Fruit fly (Drosophila melanogaster) whole organism, embryonic: ENCODE data around the gene tinc.
A peak's percentile ranks its signal among the peaks of the same experiment; 100 is the strongest.

Source experiments
- Adf1 ChIP-seq: fragments of 200-800 bp; sonication (Bioruptor generic); IDR thresholded peaks from 2 replicates; pipeline ENCODE4 v1.3.6; 2022; ENCODE audit warnings: missing biosample characterization, missing genetic modification characterization
- CG11695 ChIP-seq: fragments of 200-800 bp; sonication (Bioruptor generic); IDR thresholded peaks from 3 replicates; pipeline ENCODE4 v1.3.6; 2022; ENCODE audit warnings: missing biosample characterization, missing genetic modification characterization
- CG13624 ChIP-seq: fragments of 200-800 bp; sonication (Bioruptor generic); optimal IDR thresholded peaks from 2 replicates; lab custom pipeline; 2016; ENCODE audit warnings: missing biosample characterization, missing genetic modification characterization
- CG14050 ChIP-seq: fragments of 200-800 bp; sonication (Bioruptor generic); IDR thresholded peaks from 3 replicates; pipeline ENCODE4 v1.3.6; 2022; ENCODE audit warnings: missing biosample characterization, missing genetic modification characterization
- CG14667 ChIP-seq: fragments of 200-800 bp; sonication (Bioruptor generic); IDR thresholded peaks from 2 replicates; pipeline ENCODE4 v1.3.6; 2022; ENCODE audit warnings: missing biosample characterization, missing genetic modification characterization
- CG14860 ChIP-seq: fragments of 200-800 bp; sonication (Bioruptor generic); IDR thresholded peaks from 3 replicates; pipeline ENCODE4 v1.3.6; 2022; ENCODE audit warnings: missing biosample characterization, missing genetic modification characterization; ENCODE audit not compliant: partially characterized antibody
- CG14965 ChIP-seq: fragments of 200-800 bp; sonication (Bioruptor generic); optimal IDR thresholded peaks from 2 replicates; lab custom pipeline; 2016; ENCODE audit warnings: missing biosample characterization, missing genetic modification characterization, borderline replicate concordance
- CG17385 ChIP-seq: fragments of 200-800 bp; sonication (Bioruptor generic); optimal IDR thresholded peaks from 3 replicates; lab custom pipeline; 2018; ENCODE audit warnings: missing biosample characterization, mild to moderate bottlenecking, missing genetic modification characterization
- CG3065 ChIP-seq: fragments of 200-800 bp; sonication (Bioruptor generic); optimal IDR thresholded peaks from 2 replicates; lab custom pipeline; 2016; ENCODE audit warnings: missing biosample characterization, missing genetic modification characterization
- CG3281 ChIP-seq: fragments of 200-800 bp; sonication (Bioruptor generic); optimal IDR thresholded peaks from 3 replicates; lab custom pipeline; 2017; ENCODE audit warnings: missing biosample characterization, mild to moderate bottlenecking, missing genetic modification characterization
- CG4707 ChIP-seq: fragments of 200-800 bp; sonication (Bioruptor generic); optimal IDR thresholded peaks from 2 replicates; lab custom pipeline; 2018; ENCODE audit warnings: missing biosample characterization, mild to moderate bottlenecking, missing genetic modification characterization, moderate library complexity
- CG6854 ChIP-seq: fragments of 200-800 bp; sonication (Bioruptor generic); optimal IDR thresholded peaks from 3 replicates; lab custom pipeline; 2017; ENCODE audit warnings: missing biosample characterization, mild to moderate bottlenecking, missing genetic modification characterization
- CG7357 ChIP-seq: fragments of 200-800 bp; sonication (Bioruptor generic); IDR thresholded peaks from 3 replicates; pipeline ENCODE4 v1.3.6; 2022; ENCODE audit warnings: missing biosample characterization, missing genetic modification characterization
- CG7745 ChIP-seq: fragments of 200-800 bp; sonication (Bioruptor generic); optimal IDR thresholded peaks from 2 replicates; lab custom pipeline; 2018; ENCODE audit warnings: missing biosample characterization, mild to moderate bottlenecking, missing genetic modification characterization, moderate library complexity
- CG8765 ChIP-seq: fragments of 200-800 bp; sonication (Bioruptor generic); IDR thresholded peaks from 2 replicates; pipeline ENCODE4 v1.3.6; 2022; ENCODE audit warnings: missing biosample characterization, missing genetic modification characterization
- CG9437 ChIP-seq: fragments of 200-800 bp; sonication (Bioruptor generic); optimal IDR thresholded peaks from 2 replicates; lab custom pipeline; 2018; ENCODE audit warnings: missing biosample characterization, mild to moderate bottlenecking, missing genetic modification characterization
- CG9817 ChIP-seq: fragments of 200-800 bp; sonication (Bioruptor generic); optimal IDR thresholded peaks from 2 replicates; lab custom pipeline; 2018; ENCODE audit warnings: missing biosample characterization, mild to moderate bottlenecking, missing genetic modification characterization, moderate library complexity
- CG9932 ChIP-seq: fragments of 200-800 bp; sonication (Bioruptor generic); IDR thresholded peaks from 2 replicates; pipeline ENCODE4 v1.3.6; 2022; ENCODE audit warnings: missing biosample characterization, missing genetic modification characterization
- Dad ChIP-seq: fragments of 200-800 bp; sonication (Bioruptor generic); optimal IDR thresholded peaks from 3 replicates; lab custom pipeline; 2016; ENCODE audit warnings: missing biosample characterization, missing genetic modification characterization
- Dbx ChIP-seq: fragments of 200-800 bp; sonication (Bioruptor generic); IDR thresholded peaks from 3 replicates; pipeline ENCODE4 v1.3.6; 2022; ENCODE audit warnings: missing biosample characterization, missing genetic modification characterization
- HLHmδ ChIP-seq: fragments of 200-800 bp; sonication (Bioruptor generic); optimal IDR thresholded peaks from 2 replicates; lab custom pipeline; 2018; ENCODE audit warnings: missing biosample characterization, mild to moderate bottlenecking, missing genetic modification characterization, moderate library complexity
- Hand ChIP-seq: fragments of 200-800 bp; sonication (Bioruptor generic); optimal IDR thresholded peaks from 2 replicates; lab custom pipeline; 2017; ENCODE audit warnings: mild to moderate bottlenecking, missing biosample characterization, missing genetic modification reagents, missing genetic modification characterization
- Hey ChIP-seq: fragments of 200-800 bp; sonication (Bioruptor generic); optimal IDR thresholded peaks from 3 replicates; lab custom pipeline; 2018; ENCODE audit warnings: missing biosample characterization, mild to moderate bottlenecking, missing genetic modification characterization
- Jarid2 ChIP-seq: fragments of 200-800 bp; sonication (Bioruptor generic); optimal IDR thresholded peaks from 3 replicates; lab custom pipeline; 2017; ENCODE audit warnings: mild to moderate bottlenecking, missing biosample characterization, missing genetic modification reagents, missing genetic modification characterization
- NC2β ChIP-seq: fragments of 200-800 bp; sonication (Bioruptor generic); optimal IDR thresholded peaks from 2 replicates; lab custom pipeline; 2016; ENCODE audit warnings: missing biosample characterization, missing genetic modification characterization
- NFAT ChIP-seq: fragments of 200-800 bp; sonication (Bioruptor generic); IDR thresholded peaks from 2 replicates; pipeline ENCODE4 v1.3.6; 2022; ENCODE audit warnings: missing biosample characterization, missing genetic modification characterization
- Sox100B ChIP-seq: fragments of 200-800 bp; sonication (Bioruptor generic); optimal IDR thresholded peaks from 3 replicates; lab custom pipeline; 2018; ENCODE audit warnings: missing biosample characterization, mild to moderate bottlenecking, missing genetic modification characterization
- Trl ChIP-seq, 3 experiments: fragments of >200 bp in 2 of 3; fragments of 200-800 bp in 1 of 3; sonication (Bioruptor generic) in 1 of 3; optimal IDR thresholded peaks; 2 replicates in 1 of 3; 3 replicates in 2 of 3; lab custom pipeline; 2016 to 2017; ENCODE audit warnings: missing biosample characterization in 1 of 3, missing genetic modification characterization in 1 of 3
- ash1 ChIP-seq: fragments of 200-800 bp; sonication (Bioruptor generic); optimal IDR thresholded peaks from 2 replicates; lab custom pipeline; 2018; ENCODE audit warnings: missing biosample characterization, mild to moderate bottlenecking, missing genetic modification characterization
- ci ChIP-seq: fragments of 200-800 bp; sonication (Bioruptor generic); IDR thresholded peaks from 3 replicates; pipeline ENCODE4 v1.3.6; 2022; ENCODE audit warnings: missing biosample characterization, missing genetic modification characterization
- crp ChIP-seq, 2 experiments: fragments of 200-800 bp; sonication (Bioruptor generic); optimal IDR thresholded peaks; 2 replicates in 1 of 2; 3 replicates in 1 of 2; lab custom pipeline; 2017; ENCODE audit warnings: missing biosample characterization in 2 of 2, missing genetic modification characterization in 2 of 2, mild to moderate bottlenecking in 1 of 2, moderate library complexity in 1 of 2
- da ChIP-seq: fragments of 200-800 bp; sonication (Bioruptor generic); optimal IDR thresholded peaks from 2 replicates; lab custom pipeline; 2016; ENCODE audit warnings: missing biosample characterization, missing genetic modification characterization
- disco-r ChIP-seq: fragments of 200-800 bp; sonication (Bioruptor generic); optimal IDR thresholded peaks from 2 replicates; lab custom pipeline; 2016; ENCODE audit warnings: missing biosample characterization, missing genetic modification characterization
- esg ChIP-seq: fragments of 200-800 bp; sonication (Bioruptor generic); conservative IDR thresholded peaks from 2 replicates; pipeline ENCODE4 v1.3.6; 2022; ENCODE audit warnings: missing biosample characterization, missing genetic modification characterization
- gcm ChIP-seq: fragments of 200-800 bp; sonication (Bioruptor generic); optimal IDR thresholded peaks from 2 replicates; lab custom pipeline; 2019; ENCODE audit warnings: missing biosample characterization, mild to moderate bottlenecking, missing genetic modification characterization, moderate library complexity
- gfzf ChIP-seq: fragments of 200-800 bp; sonication (Bioruptor generic); optimal IDR thresholded peaks from 2 replicates; lab custom pipeline; 2016; ENCODE audit warnings: missing biosample characterization, mild to moderate bottlenecking, missing genetic modification characterization, moderate library complexity
- hb ChIP-seq: fragments of 200-800 bp; sonication (Bioruptor generic); IDR thresholded peaks from 3 replicates; pipeline ENCODE4 v1.3.6; 2022; ENCODE audit warnings: missing biosample characterization, missing genetic modification characterization; ENCODE audit not compliant: partially characterized antibody
- jumu ChIP-seq: fragments of 200-800 bp; sonication (Bioruptor generic); optimal IDR thresholded peaks from 3 replicates; lab custom pipeline; 2016; ENCODE audit warnings: missing biosample characterization, missing genetic modification characterization
- kah ChIP-seq: fragments of 200-800 bp; sonication (Bioruptor generic); optimal IDR thresholded peaks from 2 replicates; lab custom pipeline; 2018; ENCODE audit warnings: missing biosample characterization, mild to moderate bottlenecking, missing genetic modification characterization
- lab ChIP-seq: fragments of 200-800 bp; sonication (Bioruptor generic); optimal IDR thresholded peaks from 3 replicates; lab custom pipeline; 2017; ENCODE audit warnings: missing biosample characterization, missing genetic modification characterization, mild to moderate bottlenecking, moderate library complexity, missing genetic modification reagents
- lmd ChIP-seq: fragments of 200-800 bp; sonication (Bioruptor generic); IDR thresholded peaks from 2 replicates; pipeline ENCODE4 v1.3.6; 2022; ENCODE audit warnings: missing biosample characterization, missing genetic modification characterization
- mam ChIP-seq: fragments of 200-800 bp; sonication (Bioruptor generic); optimal IDR thresholded peaks from 3 replicates; lab custom pipeline; 2016; ENCODE audit warnings: missing biosample characterization, missing genetic modification characterization
- nau ChIP-seq: fragments of 200-800 bp; sonication (Bioruptor generic); optimal IDR thresholded peaks from 3 replicates; lab custom pipeline; 2017; ENCODE audit warnings: missing biosample characterization, mild to moderate bottlenecking, missing genetic modification characterization, missing genetic modification reagents
- pho ChIP-seq: fragments of 200-800 bp; sonication (Bioruptor generic); optimal IDR thresholded peaks from 2 replicates; lab custom pipeline; 2016; ENCODE audit warnings: missing biosample characterization, missing genetic modification characterization
- pum ChIP-seq: fragments of 200-800 bp; sonication (Bioruptor generic); optimal IDR thresholded peaks from 2 replicates; lab custom pipeline; 2016; ENCODE audit warnings: missing biosample characterization, missing genetic modification characterization
- sob ChIP-seq: fragments of 200-800 bp; sonication (Bioruptor generic); IDR thresholded peaks from 2 replicates; pipeline ENCODE4 v1.3.6; 2022; ENCODE audit warnings: missing biosample characterization, missing genetic modification characterization
- tgo ChIP-seq: fragments of 200-800 bp; sonication (Bioruptor generic); IDR thresholded peaks from 3 replicates; pipeline ENCODE4 v1.3.6; 2022; ENCODE audit warnings: missing biosample characterization, missing genetic modification characterization
- tll ChIP-seq, 2 experiments: fragments of 200-800 bp in 1 of 2; fragments of >200 bp in 1 of 2; sonication (Bioruptor generic) in 1 of 2; optimal IDR thresholded peaks; 2 replicates each; lab custom pipeline; 2017 to 2019; ENCODE audit warnings: missing biosample characterization in 2 of 2, missing genetic modification characterization in 2 of 2, mild to moderate bottlenecking in 1 of 2, moderate library complexity in 1 of 2
- toy ChIP-seq: fragments of 200-800 bp; sonication (Bioruptor generic); IDR thresholded peaks from 2 replicates; pipeline ENCODE4 v1.3.6; 2022; ENCODE audit warnings: missing biosample characterization, missing genetic modification characterization
- tx ChIP-seq: fragments of 200-800 bp; sonication (Bioruptor generic); optimal IDR thresholded peaks from 2 replicates; lab custom pipeline; 2016; ENCODE audit warnings: missing biosample characterization, missing genetic modification characterization

The tinc gene

dm6 chr3R:17849178-17849577, 37.8 kb downstream of the tinc start (continued):
- TF ChIP-seq gcm (GFP tag; lab: Kevin White, UChicago) (no peak), CG11695 (0 out of 3 replicates have a peak, but pooled peaks have one; percentile 31), ash1 (GFP tag; lab: Kevin White, UChicago) (no peak), Sox100B (GFP tag; lab: Kevin White, UChicago) (no peak), Dbx (GFP tag; lab: Robert Waterston, UW) (no peak), toy (GFP tag; lab: Robert Waterston, UW) (no peak), Hand (GFP tag; lab: Kevin White, UChicago) (no peak), Jarid2 (no peak), CG14965 (GFP tag; lab: Kevin White, UChicago) (no peak), CG6854 (GFP tag; lab: Kevin White, UChicago) (no peak), nau (GFP tag; lab: Kevin White, UChicago) (no peak), Trl (optimal IDR thresholded peaks at IDR 0.05; lab: Kevin White, UChicago) (no peak), Trl (GFP tag; optimal IDR thresholded peaks at IDR 0.05; lab: Kevin White, UChicago) (no peak), crp (GFP tag; optimal IDR thresholded peaks at IDR 0.05; lab: Kevin White, UChicago) (no peak), NFAT (GFP tag; lab: Robert Waterston, UW) (no peak), CG17385 (GFP tag; lab: Kevin White, UChicago) (peak; percentile 3), disco-r (no peak), kah (GFP tag; lab: Kevin White, UChicago) (no peak), Dad (GFP tag; lab: Kevin White, UChicago) (no peak), NC2β (no peak), sob (GFP tag; lab: Robert Waterston, UW) (no peak), CG3281 (GFP tag; lab: Kevin White, UChicago) (no peak), ci (GFP tag; lab: Robert Waterston, UW) (0 out of 3 replicates have a peak, but pooled peaks have one; percentile 22), pho (GFP tag; lab: Kevin White, UChicago) (no peak), CG14860 (GFP tag; lab: Robert Waterston, UW) (no peak), CG14667 (GFP tag; lab: Robert Waterston, UW) (no peak), lab (peak; percentile 30), lmd (GFP tag; lab: Robert Waterston, UW) (no peak; the same call in 1 of the 2 replicates), tx (GFP tag; lab: Kevin White, UChicago) (no peak), pum (GFP tag; lab: Kevin White, UChicago) (no peak), CG4707 (GFP tag; lab: Kevin White, UChicago) (no peak), CG9932 (0 out of 2 replicates have a peak, but pooled peaks have one; percentile 22), tgo (GFP tag; lab: Robert Waterston, UW) (peak; percentile 26; the same call in 1 of the 3 replicates), gfzf (GFP tag; lab: Kevin White, UChicago) (no peak), da (GFP tag; lab: Kevin White, UChicago) (no peak), esg (GFP tag; lab: Robert Waterston, UW) (no peak), CG14050 (no peak), CG9817 (tag; lab: Kevin White, UChicago) (peak; percentile 2), Adf1 (GFP tag; lab: Robert Waterston, UW) (no peak), CG7745 (tag; lab: Kevin White, UChicago) (no peak), CG7357 (GFP tag; lab: Robert Waterston, UW) (0 out of 3 replicates have a peak, but pooled peaks have one; percentile 6), CG13624 (GFP tag; lab: Kevin White, UChicago) (no peak), hb (no peak), HLHmδ (no peak), CG3065 (GFP tag; lab: Kevin White, UChicago) (no peak), jumu (GFP tag; lab: Kevin White, UChicago) (no peak), tll (GFP tag; optimal IDR thresholded peaks at IDR 0.05; lab: Kevin White, UChicago) (no peak), mam (GFP tag; lab: Kevin White, UChicago) (peak; percentile 9), CG9437 (GFP tag; lab: Kevin White, UChicago) (no peak), Hey (no peak), CG8765 (GFP tag; lab: Robert Waterston, UW) (no peak)
